Fruit fly (Drosophila melanogaster): ENCODE data around the gene tna.

Gene tna

DNA sequence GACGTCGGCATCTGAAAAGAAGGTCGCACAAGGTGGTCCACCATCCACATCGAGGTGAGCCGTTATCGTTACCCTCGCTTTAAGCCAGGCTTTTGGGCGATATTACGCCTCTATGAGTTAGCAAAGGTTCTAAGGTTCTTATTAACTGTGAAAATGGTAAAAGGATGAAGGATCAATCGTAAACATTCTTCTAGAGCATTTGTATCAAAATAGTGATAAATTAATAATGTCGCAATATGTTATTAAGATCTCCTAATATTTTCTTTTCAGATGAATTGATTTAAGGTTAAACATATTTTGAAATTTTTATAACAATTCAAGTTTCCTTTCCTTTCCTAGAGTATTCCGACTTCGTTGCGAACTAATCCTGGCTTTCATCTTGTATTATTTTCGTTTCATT, 39.4 kb upstream of the tna start (continued):
- TF ChIP-seq GATAe (GFP tag; conservative IDR thresholded peaks at IDR 0.05): no peak
- TF ChIP-seq CG43689 (GFP tag; IDR thresholded peaks at IDR 0.05): no peak
- TF ChIP-seq CG15073 (GFP tag; optimal IDR thresholded peaks at IDR 0.05): no peak
- TF ChIP-seq fu2 (GFP tag; optimal IDR thresholded peaks at IDR 0.05): no peak
- no peak for TF ChIP-seq az2 (GFP tag; optimal IDR thresholded peaks at IDR 0.05)
- no peak for TF ChIP-seq CG14014 (GFP tag; IDR thresholded peaks at IDR 0.05)
- TF ChIP-seq jing (GFP tag; optimal IDR thresholded peaks at IDR 0.05): no peak
- no peak for TF ChIP-seq CG10565 (GFP tag; optimal IDR thresholded peaks at IDR 0.05)
- TF ChIP-seq Sox102F (GFP tag; optimal IDR thresholded peaks at IDR 0.05): peak; percentile 19
- no peak for TF ChIP-seq CG13123 (GFP tag; optimal IDR thresholded peaks at IDR 0.05)
- no peak for TF ChIP-seq CG4360 (GFP tag; IDR thresholded peaks at IDR 0.05)
- no peak for TF ChIP-seq CG17912 (GFP tag; optimal IDR thresholded peaks at IDR 0.05)
- no peak for TF ChIP-seq CG10462 (GFP tag; optimal IDR thresholded peaks at IDR 0.05)
- TF ChIP-seq disco-r (GFP tag; optimal IDR thresholded peaks at IDR 0.05): no peak
- TF ChIP-seq fd3F (GFP tag; optimal IDR thresholded peaks at IDR 0.05): peak; percentile 20
- TF ChIP-seq phol (tag; optimal IDR thresholded peaks at IDR 0.05): peak; percentile 5
- peak; percentile 41 for TF ChIP-seq Oli (tag; optimal IDR thresholded peaks at IDR 0.05)
- peak; percentile 21; the same call in 1 of the 2 replicates for TF ChIP-seq lmd (GFP tag; IDR thresholded peaks at IDR 0.05)
- TF ChIP-seq wdn (GFP tag; IDR thresholded peaks at IDR 0.05): no peak
- no peak for TF ChIP-seq Dfd (GFP tag; optimal IDR thresholded peaks at IDR 0.05)
- TF ChIP-seq CG3847 (GFP tag; IDR thresholded peaks at IDR 0.05): no peak
- TF ChIP-seq Dbx (GFP tag; IDR thresholded peaks at IDR 0.05): no peak
- no peak for TF ChIP-seq lov (optimal IDR thresholded peaks at IDR 0.05)
- TF ChIP-seq lov (GFP tag; IDR thresholded peaks at IDR 0.05): no peak
- TF ChIP-seq CG5953 (GFP tag; IDR thresholded peaks at IDR 0.05): no peak
- no peak for TF ChIP-seq sd (tag; optimal IDR thresholded peaks at IDR 0.05)
- no peak for TF ChIP-seq HLHmδ (GFP tag; optimal IDR thresholded peaks at IDR 0.05)
- TF ChIP-seq Aef1 (GFP tag; IDR thresholded peaks at IDR 0.05): no peak
- no peak for TF ChIP-seq Optix (GFP tag; IDR thresholded peaks at IDR 0.05)
- TF ChIP-seq caup (GFP tag; optimal IDR thresholded peaks at IDR 0.05; ENCODE audit: severe bottlenecking): no peak
- no peak for TF ChIP-seq CG5180 (GFP tag; optimal IDR thresholded peaks at IDR 0.05)
- TF ChIP-seq Doc2 (GFP tag; IDR thresholded peaks at IDR 0.05): no peak
- TF ChIP-seq grau (tag; optimal IDR thresholded peaks at IDR 0.05): peak; percentile 47
- TF ChIP-seq CG9727 (GFP tag; optimal IDR thresholded peaks at IDR 0.05): no peak
- no peak for TF ChIP-seq kni (GFP tag; optimal IDR thresholded peaks at IDR 0.05)
- peak; percentile 12; the same call in 1 of the 2 replicates for TF ChIP-seq Ada2b (GFP tag; IDR thresholded peaks at IDR 0.05)
- no peak for TF ChIP-seq wek (GFP tag; optimal IDR thresholded peaks at IDR 0.05)
- no peak for TF ChIP-seq CG10321 (GFP tag; IDR thresholded peaks at IDR 0.05)
- TF ChIP-seq CG2678 (tag; optimal IDR thresholded peaks at IDR 0.05): peak; percentile 44
- no peak for TF ChIP-seq sens-2 (GFP tag; IDR thresholded peaks at IDR 0.05)
- TF ChIP-seq trh (GFP tag; optimal IDR thresholded peaks at IDR 0.05): no peak
- TF ChIP-seq Bgb (GFP tag; IDR thresholded peaks at IDR 0.05; ENCODE audit: partially characterized antibody): no peak
- peak; percentile 25; the same call in 1 of the 2 replicates for TF ChIP-seq CG9932 (GFP tag; IDR thresholded peaks at IDR 0.05)
- TF ChIP-seq dati (GFP tag; IDR thresholded peaks at IDR 0.05): no peak
- peak; percentile 3 for TF ChIP-seq CG13624 (GFP tag; optimal IDR thresholded peaks at IDR 0.05)
- no peak for TF ChIP-seq chinmo (GFP tag; IDR thresholded peaks at IDR 0.05; ENCODE audit: partially characterized antibody)
- no peak for TF ChIP-seq Mad (GFP tag; optimal IDR thresholded peaks at IDR 0.05)
- no peak for TF ChIP-seq CG8388 (GFP tag; optimal IDR thresholded peaks at IDR 0.05)
- TF ChIP-seq Hr3 (GFP tag; optimal IDR thresholded peaks at IDR 0.05): peak; percentile 8
- no peak for TF ChIP-seq CG8944 (GFP tag; optimal IDR thresholded peaks at IDR 0.05)
- no peak for TF ChIP-seq CG32772 (GFP tag; IDR thresholded peaks at IDR 0.05)
- TF ChIP-seq hkb (optimal IDR thresholded peaks at IDR 0.05): no peak
- peak; percentile 30 for TF ChIP-seq hkb (GFP tag; IDR thresholded peaks at IDR 0.05)

Data from whole organism, embryonic.